Fruit fly (Drosophila melanogaster): ENCODE measurements around the gene CG14402.

dm6 chr2L:20821249-20822024, 27.7 kb upstream of the CG14402 start:
- TF ChIP-seq psq (GFP tag; optimal IDR thresholded peaks at IDR 0.05) (peak; percentile 3), Dif (GFP tag; optimal IDR thresholded peaks at IDR 0.05; ENCODE audit: partially characterized antibody) (peak; percentile 80), br (GFP tag; optimal IDR thresholded peaks at IDR 0.05) (no peak), CG9705 (GFP tag; optimal IDR thresholded peaks at IDR 0.05) (no peak), Abd-B (GFP tag; optimal IDR thresholded peaks at IDR 0.05) (no peak), Dfd (GFP tag; optimal IDR thresholded peaks at IDR 0.05) (no peak), lola (GFP tag; optimal IDR thresholded peaks at IDR 0.05) (no peak), OdsH (GFP tag; optimal IDR thresholded peaks at IDR 0.05) (no peak), dl (GFP tag; optimal IDR thresholded peaks at IDR 0.05; ENCODE audit: insufficient read depth in 1 of 2, partially characterized antibody in 2 of 2) (peak; percentile 69 to 87), sage (GFP tag; optimal IDR thresholded peaks at IDR 0.05) (no peak)

Data from whole organism, wandering third instar larva.